Worm (Caenorhabditis elegans): ENCODE measurements around the gene Y71H2AM.12.

Gene Y71H2AM.12

ce11 chrIII:2698740-2699139 is 35.2 kb downstream of the Y71H2AM.12 start, which contains the start of gene slc-30A9 (continued):
- no peak for TF ChIP-seq cebp-2 (GFP tag; IDR thresholded peaks at IDR 0.05)
- no peak for TF ChIP-seq K12H6.12 (tag; optimal IDR thresholded peaks at IDR 0.05)
- no peak for TF ChIP-seq rpc-1 (optimal IDR thresholded peaks at IDR 0.05)
- no peak for TF ChIP-seq rpc-1 (tag; optimal IDR thresholded peaks at IDR 0.05)
- TF ChIP-seq rcor-1 (GFP tag; IDR thresholded peaks at IDR 0.05): no peak
- TF ChIP-seq ccch-3 (GFP tag; optimal IDR thresholded peaks at IDR 0.05): no peak
- no peak for TF ChIP-seq ceh-91 (GFP tag; IDR thresholded peaks at IDR 0.05)
- TF ChIP-seq zfh-2 (GFP tag; conservative IDR thresholded peaks at IDR 0.05): no peak
- TF ChIP-seq ztf-25 (GFP tag; IDR thresholded peaks at IDR 0.05): no peak
- TF ChIP-seq sptf-2 (GFP tag; optimal IDR thresholded peaks at IDR 0.05): no peak
- TF ChIP-seq mcd-1 (GFP tag; IDR thresholded peaks at IDR 0.05): peak; percentile 89
- 0 out of 2 replicates have a peak, but pooled peaks have one; percentile 23 for TF ChIP-seq D2030.7 (GFP tag; IDR thresholded peaks at IDR 0.05)
- TF ChIP-seq ztf-26 (tag; optimal IDR thresholded peaks at IDR 0.05): no peak
- no peak for TF ChIP-seq efl-1 (GFP tag; optimal IDR thresholded peaks at IDR 0.05)
- no peak for TF ChIP-seq Y95B8A.8 (GFP tag; IDR thresholded peaks at IDR 0.05)
- peak; percentile 98 for TF ChIP-seq hmg-1.2 (GFP tag; IDR thresholded peaks at IDR 0.05)
- TF ChIP-seq aptf-2 (GFP tag; conservative IDR thresholded peaks at IDR 0.05): no peak
- no peak for TF ChIP-seq unc-62 (GFP tag; optimal IDR thresholded peaks at IDR 0.05)
- no peak for TF ChIP-seq hlh-12 (tag; optimal IDR thresholded peaks at IDR 0.05)
- no peak for TF ChIP-seq dpff-1 (tag; optimal IDR thresholded peaks at IDR 0.05)
- no peak for TF ChIP-seq lin-54 (GFP tag; optimal IDR thresholded peaks at IDR 0.05)
- no peak for TF ChIP-seq xnd-1 (tag; optimal IDR thresholded peaks at IDR 0.05)
- TF ChIP-seq madf-6 (GFP tag; IDR thresholded peaks at IDR 0.05): peak; percentile 53; the same call in 1 of the 2 replicates
- TF ChIP-seq mel-28 (tag; optimal IDR thresholded peaks at IDR 0.05; ENCODE audit: borderline replicate concordance): no peak
- TF ChIP-seq unc-130 (GFP tag; optimal IDR thresholded peaks at IDR 0.05): no peak
- no peak for TF ChIP-seq athp-1 (tag; optimal IDR thresholded peaks at IDR 0.05)
- TF ChIP-seq nhr-90 (tag; optimal IDR thresholded peaks at IDR 0.05): no peak

ce11 chrIII:2687412-2687811 is 46.5 kb downstream of the Y71H2AM.12 start:
- TF ChIP-seq madf-6 (GFP tag; IDR thresholded peaks at IDR 0.05) (no peak), aptf-2 (GFP tag; conservative IDR thresholded peaks at IDR 0.05) (no peak), F22D6.2 (tag; optimal IDR thresholded peaks at IDR 0.05) (no peak), nhr-80 (tag; optimal IDR thresholded peaks at IDR 0.05) (peak; percentile 71), cebp-1 (GFP tag; IDR thresholded peaks at IDR 0.05) (no peak), cebp-1 (tag; optimal IDR thresholded peaks at IDR 0.05) (peak; percentile 9)

DNA sequence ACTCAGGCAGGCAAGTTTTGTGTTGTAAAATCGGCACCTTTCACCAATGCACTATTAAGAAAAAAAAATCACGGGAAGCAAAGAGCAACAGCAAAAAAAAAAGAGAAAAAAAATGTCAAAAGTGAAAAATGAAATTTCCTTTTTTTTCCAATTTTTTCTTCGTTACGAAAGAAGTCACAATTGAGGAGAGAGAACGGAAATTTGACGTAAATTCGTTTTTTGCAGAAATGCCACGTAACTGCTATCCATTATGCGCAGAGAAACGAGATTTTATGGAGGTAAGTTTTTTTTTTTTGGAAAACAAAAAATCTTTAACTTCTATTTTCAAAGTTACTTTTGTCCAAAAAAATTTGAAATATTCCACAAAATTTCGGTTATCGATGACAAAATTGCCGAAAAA is 47.2 kb downstream of the Y71H2AM.12 start:
- TF ChIP-seq unc-62 (GFP tag; optimal IDR thresholded peaks at IDR 0.05) (no peak), cebp-1 (GFP tag; IDR thresholded peaks at IDR 0.05) (no peak), cebp-1 (tag; optimal IDR thresholded peaks at IDR 0.05) (no peak), Y67H2A.10 (GFP tag; conservative IDR thresholded peaks at IDR 0.05) (no peak), pha-4 (tag; optimal IDR thresholded peaks at IDR 0.05) (no peak), ceh-100 (GFP tag; IDR thresholded peaks at IDR 0.05) (no peak), nfyb-1 (GFP tag; IDR thresholded peaks at IDR 0.05) (no peak), ets-4 (GFP tag; optimal IDR thresholded peaks at IDR 0.05) (no peak), F37B4.10 (GFP tag; IDR thresholded peaks at IDR 0.05) (no peak), fkh-3 (tag; optimal IDR thresholded peaks at IDR 0.05) (no peak), cebp-2 (GFP tag; IDR thresholded peaks at IDR 0.05) (no peak), ekl-4 (GFP tag; IDR thresholded peaks at IDR 0.05) (no peak), F10E7.11 (tag; optimal IDR thresholded peaks at IDR 0.05) (no peak)

Data from whole organism, young adult.